Fruit fly (Drosophila melanogaster): Measurements from ENCODE around the gene wupA.

Gene wupA

dm6 chrX:18106686-18107085 is 10.0 kb downstream of the wupA start (continued):
- TF ChIP-seq CG32767 (GFP tag; IDR thresholded peaks at IDR 0.05): no peak

dm6 chrX:18103353-18103752 is 13.4 kb downstream of the wupA start, which contains the start of gene CG7135:
Gene CG7135, plus strand, starts transcription at chrX:18103653.
- no peak for TF ChIP-seq CG10147 (GFP tag; optimal IDR thresholded peaks at IDR 0.05)
- TF ChIP-seq CG13624 (GFP tag; optimal IDR thresholded peaks at IDR 0.05): no peak
- TF ChIP-seq CG12769 (tag; optimal IDR thresholded peaks at IDR 0.05): no peak
- TF ChIP-seq Pdp1 (GFP tag; optimal IDR thresholded peaks at IDR 0.05): no peak
- TF ChIP-seq CG6765 (GFP tag; optimal IDR thresholded peaks at IDR 0.05): no peak
- TF ChIP-seq CG15011 (GFP tag; optimal IDR thresholded peaks at IDR 0.05): no peak
- TF ChIP-seq kay (GFP tag; optimal IDR thresholded peaks at IDR 0.05): no peak
- TF ChIP-seq CG1603 (tag; optimal IDR thresholded peaks at IDR 0.05): no peak
- TF ChIP-seq Nf-YA (GFP tag; IDR thresholded peaks at IDR 0.05): no peak
- no peak for TF ChIP-seq lmd (GFP tag; IDR thresholded peaks at IDR 0.05)
- TF ChIP-seq CG4404 (GFP tag; IDR thresholded peaks at IDR 0.05): no peak
- TF ChIP-seq sima (GFP tag; optimal IDR thresholded peaks at IDR 0.05): no peak
- no peak for TF ChIP-seq Trl (optimal IDR thresholded peaks at IDR 0.05)
- no peak for TF ChIP-seq Trl (GFP tag; optimal IDR thresholded peaks at IDR 0.05)
- TF ChIP-seq Bdp1 (GFP tag; optimal IDR thresholded peaks at IDR 0.05): no peak
- no peak for TF ChIP-seq scrt (GFP tag; optimal IDR thresholded peaks at IDR 0.05)
- TF ChIP-seq Myb (GFP tag; optimal IDR thresholded peaks at IDR 0.05): no peak
- TF ChIP-seq CG6175 (GFP tag; IDR thresholded peaks at IDR 0.05): no peak

dm6 chrX:18101778-18102177 is 14.9 kb downstream of the wupA start, which contains the start of gene Taf8:
Gene Taf8, plus strand, starts transcription at chrX:18101970.
- TF ChIP-seq salm (tag; optimal IDR thresholded peaks at IDR 0.05): no peak
- no peak for TF ChIP-seq CG8290 (GFP tag; optimal IDR thresholded peaks at IDR 0.05)
- peak in 1 of 2 experiments; percentile 31 for TF ChIP-seq CG8290 (tag; optimal IDR thresholded peaks at IDR 0.05)
- no peak for TF ChIP-seq dysf (GFP tag; IDR thresholded peaks at IDR 0.05)
- TF ChIP-seq inv (GFP tag; IDR thresholded peaks at IDR 0.05; ENCODE audit: partially characterized antibody): peak; percentile 67
- TF ChIP-seq sisA (GFP tag; IDR thresholded peaks at IDR 0.05): 0 out of 2 replicates have a peak, but pooled peaks have one; percentile 5
- TF ChIP-seq CG1832 (GFP tag; optimal IDR thresholded peaks at IDR 0.05): no peak
- no peak for TF ChIP-seq toy (GFP tag; IDR thresholded peaks at IDR 0.05)
- peak; percentile 21 for TF ChIP-seq CG2120 (GFP tag; optimal IDR thresholded peaks at IDR 0.05)
- TF ChIP-seq slbo (GFP tag; IDR thresholded peaks at IDR 0.05): peak; percentile 63
- no peak for TF ChIP-seq CG33557 (GFP tag; optimal IDR thresholded peaks at IDR 0.05)
- TF ChIP-seq CG4328 (GFP tag; optimal IDR thresholded peaks at IDR 0.05): no peak
- TF ChIP-seq Gsc (GFP tag; IDR thresholded peaks at IDR 0.05): no peak
- TF ChIP-seq CG14710 (tag; optimal IDR thresholded peaks at IDR 0.05): no peak
- TF ChIP-seq Mrtf (GFP tag; IDR thresholded peaks at IDR 0.05): 0 out of 3 replicates have a peak, but pooled peaks have one; percentile 19
- TF ChIP-seq CG11504 (tag; optimal IDR thresholded peaks at IDR 0.05): no peak
- no peak for TF ChIP-seq prd (optimal IDR thresholded peaks at IDR 0.05)
- peak; percentile 31; the same call in 1 of the 3 replicates for TF ChIP-seq prd (GFP tag; IDR thresholded peaks at IDR 0.05)
- TF ChIP-seq CG10267 (tag; optimal IDR thresholded peaks at IDR 0.05): no peak
- no peak for TF ChIP-seq Ets97D (GFP tag; optimal IDR thresholded peaks at IDR 0.05)
- no peak for TF ChIP-seq bab2 (GFP tag; optimal IDR thresholded peaks at IDR 0.05)
- TF ChIP-seq Opbp (GFP tag; IDR thresholded peaks at IDR 0.05; ENCODE audit: partially characterized antibody): peak; percentile 81; the same call in 2 of the 3 replicates
- no peak for TF ChIP-seq CG6254 (GFP tag; optimal IDR thresholded peaks at IDR 0.05)
- TF ChIP-seq exex (tag; optimal IDR thresholded peaks at IDR 0.05): no peak
- no peak for TF ChIP-seq CG9609 (GFP tag; optimal IDR thresholded peaks at IDR 0.05)
- TF ChIP-seq gt (GFP tag; IDR thresholded peaks at IDR 0.05): no peak
- TF ChIP-seq hb (GFP tag; IDR thresholded peaks at IDR 0.05; ENCODE audit: partially characterized antibody): peak; percentile 54; the same call in 1 of the 3 replicates
- 0 out of 3 replicates have a peak, but pooled peaks have one; percentile 47 for TF ChIP-seq CG11456 (GFP tag; IDR thresholded peaks at IDR 0.05)
- TF ChIP-seq Rx (GFP tag; IDR thresholded peaks at IDR 0.05): no peak
- no peak for TF ChIP-seq Meics (GFP tag; optimal IDR thresholded peaks at IDR 0.05)
- TF ChIP-seq sr (GFP tag; IDR thresholded peaks at IDR 0.05): no peak
